Fruit fly (Drosophila melanogaster) whole organism, pupa: ENCODE measurements around the gene eIF3f1.

ENCODE experiments used
- CG10348 ChIP-seq: fragments of 200-800 bp; sonication (Bioruptor generic); IDR thresholded peaks from 2 replicates; pipeline ENCODE4 v1.3.6; 2022; ENCODE audit warnings: missing biosample characterization, missing genetic modification characterization
- CG12605 ChIP-seq: fragments of 200-800 bp; sonication (Bioruptor generic); IDR thresholded peaks from 2 replicates; pipeline ENCODE4 v1.3.6; 2022; ENCODE audit warnings: missing biosample characterization, missing genetic modification characterization
- CG13204 ChIP-seq: fragments of 200-800 bp; sonication (Bioruptor generic); optimal IDR thresholded peaks from 2 replicates; lab custom pipeline; 2018; ENCODE audit warnings: missing biosample characterization, mild to moderate bottlenecking, missing genetic modification characterization, moderate library complexity
- CG14655 ChIP-seq: fragments of 200-800 bp; sonication (Bioruptor generic); optimal IDR thresholded peaks from 3 replicates; lab custom pipeline; 2017; ENCODE audit warnings: mild to moderate bottlenecking, missing biosample characterization, missing genetic modification reagents, missing genetic modification characterization
- CG15710 ChIP-seq: fragments of 200-800 bp; sonication (Bioruptor generic); optimal IDR thresholded peaks from 2 replicates; lab custom pipeline; 2018; ENCODE audit warnings: missing biosample characterization, mild to moderate bottlenecking, missing genetic modification characterization, moderate library complexity
- CG17806 ChIP-seq: fragments of 200-800 bp; sonication (Bioruptor generic); optimal IDR thresholded peaks from 2 replicates; lab custom pipeline; 2018; ENCODE audit warnings: missing biosample characterization, mild to moderate bottlenecking, missing genetic modification characterization, moderate library complexity
- CG32121 ChIP-seq: fragments of 200-800 bp; sonication (Bioruptor generic); IDR thresholded peaks from 2 replicates; pipeline ENCODE4 v1.3.6; 2022; ENCODE audit warnings: missing biosample characterization, missing genetic modification characterization
- CG34367 ChIP-seq: fragments of 200-800 bp; sonication (Bioruptor generic); optimal IDR thresholded peaks from 2 replicates; lab custom pipeline; 2018; ENCODE audit warnings: missing biosample characterization, mild to moderate bottlenecking, missing genetic modification characterization
- CG4496 ChIP-seq: fragments of 200-800 bp; sonication (Bioruptor generic); IDR thresholded peaks from 3 replicates; pipeline ENCODE4 v1.3.6; 2022; ENCODE audit warnings: missing biosample characterization, missing genetic modification characterization
- CG8159 ChIP-seq: fragments of 200-800 bp; sonication (Bioruptor generic); optimal IDR thresholded peaks from 3 replicates; lab custom pipeline; 2018; ENCODE audit warnings: missing biosample characterization, mild to moderate bottlenecking, missing genetic modification characterization, moderate library complexity
- CG8301 ChIP-seq: fragments of 200-800 bp; sonication (Bioruptor generic); optimal IDR thresholded peaks from 2 replicates; lab custom pipeline; 2018; ENCODE audit warnings: missing biosample characterization, mild to moderate bottlenecking, missing genetic modification characterization
- CG9948 ChIP-seq: fragments of 200-800 bp; sonication (Bioruptor generic); optimal IDR thresholded peaks from 2 replicates; lab custom pipeline; 2018; ENCODE audit warnings: missing biosample characterization, mild to moderate bottlenecking, missing genetic modification characterization, moderate library complexity
- D1 ChIP-seq: fragments of 200-800 bp; sonication (Bioruptor generic); optimal IDR thresholded peaks from 2 replicates; lab custom pipeline; 2018; ENCODE audit warnings: missing biosample characterization, mild to moderate bottlenecking, missing genetic modification characterization, moderate library complexity
- EcR ChIP-seq: fragments of 200-800 bp; sonication (Bioruptor generic); optimal IDR thresholded peaks from 3 replicates; lab custom pipeline; 2019; ENCODE audit warnings: missing biosample characterization, missing genetic modification characterization, mild to moderate bottlenecking, moderate library complexity, missing genetic modification reagents
- Ets98B ChIP-seq: fragments of 200-800 bp; sonication (Bioruptor generic); IDR thresholded peaks from 2 replicates; pipeline ENCODE4 v1.3.6; 2022; ENCODE audit warnings: missing biosample characterization, missing genetic modification characterization
- Pif1A ChIP-seq: fragments of 200-800 bp; sonication (Bioruptor generic); optimal IDR thresholded peaks from 3 replicates; lab custom pipeline; 2016; ENCODE audit warnings: missing biosample characterization, missing genetic modification characterization
- Pif1B ChIP-seq: fragments of 200-800 bp; sonication (Bioruptor generic); optimal IDR thresholded peaks from 3 replicates; lab custom pipeline; 2016; ENCODE audit warnings: missing biosample characterization, missing genetic modification characterization
- Snoo ChIP-seq: fragments of 200-800 bp; sonication (Bioruptor generic); optimal IDR thresholded peaks from 3 replicates; lab custom pipeline; 2017; ENCODE audit warnings: missing biosample characterization, mild to moderate bottlenecking, missing genetic modification characterization, inconsistent platforms
- fd96Ca ChIP-seq: fragments of 200-800 bp; sonication (Bioruptor generic); IDR thresholded peaks from 3 replicates; pipeline ENCODE4 v1.3.6; 2022; ENCODE audit warnings: missing biosample characterization, missing genetic modification characterization
- gl ChIP-seq: fragments of 200-800 bp; sonication (Bioruptor generic); optimal IDR thresholded peaks from 2 replicates; lab custom pipeline; 2018; ENCODE audit warnings: missing biosample characterization, mild to moderate bottlenecking, missing genetic modification characterization
- rn ChIP-seq: fragments of 200-800 bp; sonication (Bioruptor generic); IDR thresholded peaks from 2 replicates; pipeline ENCODE4 v1.3.6; 2022; ENCODE audit warnings: missing biosample characterization, missing genetic modification characterization

The eIF3f1 gene

dm6 chr3R:4738494-4739191 lies 24.7 kb upstream of the eIF3f1 start:
- TF ChIP-seq CG15710 (tag; lab: Kevin White, UChicago) (peak; percentile 13), CG34367 (no peak), rn (GFP tag; lab: Robert Waterston, UW) (no peak), D1 (tag; lab: Kevin White, UChicago) (peak; percentile 30), Pif1B (GFP tag; lab: Kevin White, UChicago) (no peak), Ets98B (no peak), CG8159 (tag; lab: Kevin White, UChicago) (peak; percentile 40), CG14655 (GFP tag; lab: Kevin White, UChicago) (peak; percentile 69), CG9948 (tag; lab: Kevin White, UChicago) (peak; percentile 14), CG32121 (no peak), EcR (GFP tag; lab: Kevin White, UChicago) (no peak), fd96Ca (GFP tag; lab: Robert Waterston, UW) (no peak), CG10348 (GFP tag; lab: Robert Waterston, UW) (no peak), CG4496 (GFP tag; lab: Robert Waterston, UW) (no peak), CG12605 (GFP tag; lab: Robert Waterston, UW) (no peak), CG8301 (tag; lab: Kevin White, UChicago) (peak; percentile 57), Pif1A (GFP tag; lab: Kevin White, UChicago) (peak; percentile 9), CG13204 (GFP tag; lab: Kevin White, UChicago) (no peak), gl (tag; lab: Kevin White, UChicago) (no peak), CG17806 (peak; percentile 46), Snoo (tag; lab: Kevin White, UChicago) (peak; percentile 5)

dm6 chr3R:4731828-4732657 lies 18.1 kb upstream of the eIF3f1 start, which contains the start of gene Nep2:
Gene Nep2, minus strand, starts transcription at chr3R:4731878.
- TF ChIP-seq CG13204 (GFP tag; lab: Kevin White, UChicago): no peak
- TF ChIP-seq CG10348 (GFP tag; lab: Robert Waterston, UW): no peak
- peak; percentile 20 for TF ChIP-seq Snoo (tag; lab: Kevin White, UChicago)
- peak; percentile 28 for TF ChIP-seq CG17806
- peak; percentile 61 for TF ChIP-seq CG15710 (tag; lab: Kevin White, UChicago)
- peak; percentile 53 for TF ChIP-seq CG8301 (tag; lab: Kevin White, UChicago)
- TF ChIP-seq CG14655 (GFP tag; lab: Kevin White, UChicago): peak; percentile 79
- peak; percentile 66 for TF ChIP-seq CG8159 (tag; lab: Kevin White, UChicago)
- no peak for TF ChIP-seq rn (GFP tag; lab: Robert Waterston, UW)
- peak; percentile 7 for TF ChIP-seq EcR (GFP tag; lab: Kevin White, UChicago)
- TF ChIP-seq gl (tag; lab: Kevin White, UChicago): no peak
- TF ChIP-seq Pif1A (GFP tag; lab: Kevin White, UChicago): peak; percentile 52
- TF ChIP-seq CG32121: no peak
- TF ChIP-seq D1 (tag; lab: Kevin White, UChicago): no peak
- peak; percentile 55 for TF ChIP-seq Pif1B (GFP tag; lab: Kevin White, UChicago)
- peak; percentile 18; the same call in 2 of the 3 replicates for TF ChIP-seq CG4496 (GFP tag; lab: Robert Waterston, UW)
- peak; percentile 33 for TF ChIP-seq CG34367
- TF ChIP-seq CG12605 (GFP tag; lab: Robert Waterston, UW): no peak
- TF ChIP-seq CG9948 (tag; lab: Kevin White, UChicago): peak; percentile 48
- no peak; the same call in 1 of the 2 replicates for TF ChIP-seq Ets98B
- TF ChIP-seq fd96Ca (GFP tag; lab: Robert Waterston, UW): 0 out of 3 replicates have a peak, but pooled peaks have one; percentile 16

- TF ChIP-seq EcR (GFP tag; lab: Kevin White, UChicago) (peak; percentile 59), fd96Ca (GFP tag; lab: Robert Waterston, UW) (peak; percentile 26; the same call in 1 of the 3 replicates), CG8301 (tag; lab: Kevin White, UChicago) (peak; percentile 24), Ets98B (peak; percentile 34; the same call in 1 of the 2 replicates), CG32121 (no peak), gl (tag; lab: Kevin White, UChicago) (no peak), Pif1B (GFP tag; lab: Kevin White, UChicago) (peak; percentile 38), rn (GFP tag; lab: Robert Waterston, UW) (no peak), CG34367 (no peak), CG14655 (GFP tag; lab: Kevin White, UChicago) (peak; percentile 34)
These were observed 17.0 kb upstream of the eIF3f1 start for dm6 chr3R:4731006-4731405.

dm6 chr3R:4728448-4728847 lies 14.5 kb upstream of the eIF3f1 start:
- TF ChIP-seq CG10348 (GFP tag; lab: Robert Waterston, UW): no peak
- no peak for TF ChIP-seq Pif1B (GFP tag; lab: Kevin White, UChicago)
- no peak for TF ChIP-seq CG9948 (tag; lab: Kevin White, UChicago)
- TF ChIP-seq CG34367: no peak
- TF ChIP-seq rn (GFP tag; lab: Robert Waterston, UW): no peak
- TF ChIP-seq Pif1A (GFP tag; lab: Kevin White, UChicago): no peak
- no peak for TF ChIP-seq Snoo (tag; lab: Kevin White, UChicago)
- TF ChIP-seq Ets98B: no peak
- no peak for TF ChIP-seq CG12605 (GFP tag; lab: Robert Waterston, UW)
- TF ChIP-seq CG17806: no peak
- TF ChIP-seq fd96Ca (GFP tag; lab: Robert Waterston, UW): no peak
- TF ChIP-seq CG8159 (tag; lab: Kevin White, UChicago): no peak
- TF ChIP-seq CG4496 (GFP tag; lab: Robert Waterston, UW): no peak
- no peak for TF ChIP-seq gl (tag; lab: Kevin White, UChicago)
- TF ChIP-seq CG15710 (tag; lab: Kevin White, UChicago): no peak
- no peak for TF ChIP-seq CG32121
- TF ChIP-seq CG13204 (GFP tag; lab: Kevin White, UChicago): no peak
- TF ChIP-seq EcR (GFP tag; lab: Kevin White, UChicago): no peak
- TF ChIP-seq CG14655 (GFP tag; lab: Kevin White, UChicago): no peak
- TF ChIP-seq, all 21 proteins: peak for 0
